Worm (Caenorhabditis elegans) whole organism, dauer: Measurements from ENCODE around the gene F33D4.4.

Experiments
- unc-62 ChIP-seq: sonication (generic microtip); optimal IDR thresholded peaks from 2 replicates; lab custom pipeline; 2017; ENCODE audit warnings: missing biosample characterization, missing genetic modification reagents, missing genetic modification characterization

The F33D4.4 gene

ce11 chrIV:7706805-7707204 is at the start of gene F33D4.4:
Gene F33D4.4, minus strand, starts transcription at chrIV:7706905.
- TF ChIP-seq unc-62 (GFP tag; lab: Kevin White, UChicago): no peak

- no peak for TF ChIP-seq unc-62 (GFP tag; lab: Kevin White, UChicago)
These were observed 47.4 kb upstream of the F33D4.4 start for ce11 chrIV:7754114-7754513.

- TF ChIP-seq unc-62 (GFP tag; lab: Kevin White, UChicago): no peak
These were observed 46.4 kb upstream of the F33D4.4 start, which contains the start of gene col-14 for ce11 chrIV:7753108-7753507. Gene col-14, plus strand, starts transcription at chrIV:7753408.

ce11 chrIV:7747838-7748237 is 41.1 kb upstream of the F33D4.4 start, which contains the start of gene klo-1:
Gene klo-1, minus strand, starts transcription at chrIV:7748225.
- TF ChIP-seq unc-62 (GFP tag; lab: Kevin White, UChicago): no peak

- no peak for TF ChIP-seq unc-62 (GFP tag; lab: Kevin White, UChicago)
These were observed 36.8 kb upstream of the F33D4.4 start, which contains the start of gene npr-35 for ce11 chrIV:7743539-7743938. Gene npr-35, plus strand, starts transcription at chrIV:7743839.

ce11 chrIV:7736616-7737015 is 29.9 kb upstream of the F33D4.4 start:
- TF ChIP-seq unc-62 (GFP tag; lab: Kevin White, UChicago): no peak

- no peak for TF ChIP-seq unc-62 (GFP tag; lab: Kevin White, UChicago)
These were observed 27.9 kb upstream of the F33D4.4 start, which contains the start of gene clx-1 for ce11 chrIV:7734619-7735018. Gene clx-1, plus strand, starts transcription at chrIV:7734648.

- TF ChIP-seq unc-62 (GFP tag; lab: Kevin White, UChicago): no peak
These were observed 27.5 kb upstream of the F33D4.4 start for ce11 chrIV:7734173-7734572.

- no peak for TF ChIP-seq unc-62 (GFP tag; lab: Kevin White, UChicago)
These were observed 25.3 kb upstream of the F33D4.4 start, which contains the start of the genes C50F7.9 and C50F7.3 for ce11 chrIV:7731960-7732359. Gene C50F7.9, minus strand, starts transcription at chrIV:7732060. Gene C50F7.3, plus strand, starts transcription at chrIV:7732329.

- no peak for TF ChIP-seq unc-62 (GFP tag; lab: Kevin White, UChicago)
These were observed 21.8 kb upstream of the F33D4.4 start, which contains the start of gene sucg-1 for ce11 chrIV:7728402-7728963. Gene sucg-1, plus strand, starts transcription at chrIV:7728913.

ce11 chrIV:7727258-7727657 is 20.6 kb upstream of the F33D4.4 start:
- no peak for TF ChIP-seq unc-62 (GFP tag; lab: Kevin White, UChicago)

ce11 chrIV:7726325-7726724 is 19.6 kb upstream of the F33D4.4 start, which contains the start of gene C50F7.5:
Gene C50F7.5, plus strand, starts transcription at chrIV:7726719.
- no peak for TF ChIP-seq unc-62 (GFP tag; lab: Kevin White, UChicago)

- no peak for TF ChIP-seq unc-62 (GFP tag; lab: Kevin White, UChicago)
These were observed 18.2 kb upstream of the F33D4.4 start for ce11 chrIV:7724912-7725311.

- TF ChIP-seq unc-62 (GFP tag; lab: Kevin White, UChicago): no peak
These were observed 16.9 kb upstream of the F33D4.4 start for ce11 chrIV:7723555-7723954.

ce11 chrIV:7722806-7723205 is 16.1 kb upstream of the F33D4.4 start, which contains the start of gene C50F7.6:
Gene C50F7.6, minus strand, starts transcription at chrIV:7723199.
- TF ChIP-seq unc-62 (GFP tag; lab: Kevin White, UChicago): no peak

- no peak for TF ChIP-seq unc-62 (GFP tag; lab: Kevin White, UChicago)
These were observed 11.2 kb upstream of the F33D4.4 start, which contains the start of gene F33D4.6 for ce11 chrIV:7717916-7718315. Gene F33D4.6, minus strand, starts transcription at chrIV:7718016.

ce11 chrIV:7712252-7712651 is 5.5 kb upstream of the F33D4.4 start:
- no peak for TF ChIP-seq unc-62 (GFP tag; lab: Kevin White, UChicago)
